Fruit fly (Drosophila melanogaster) whole organism: Measurements from ENCODE around the gene CG14427.

ENCODE experiments used
- CG8478 ChIP-seq: fragments of >200 bp; optimal IDR thresholded peaks from 2 replicates; lab custom pipeline; 2018; ENCODE audit warnings: inconsistent platforms
- Dll ChIP-seq: fragments of >200 bp; optimal IDR thresholded peaks from 2 replicates; lab custom pipeline; 2017
- EcR ChIP-seq, 2 experiments: fragments of >200 bp; optimal IDR thresholded peaks; 2 replicates each; lab custom pipeline; 2017; ENCODE audit warnings: missing biosample characterization in 2 of 2, missing genetic modification characterization in 2 of 2, missing genetic modification reagents in 2 of 2
- pan ChIP-seq: fragments of >200 bp; optimal IDR thresholded peaks from 2 replicates; lab custom pipeline; 2017
- psq ChIP-seq: fragments of >200 bp; optimal IDR thresholded peaks from 2 replicates; lab custom pipeline; 2017
- usp ChIP-seq: fragments of >200 bp; optimal IDR thresholded peaks from 2 replicates; lab custom pipeline; 2017; ENCODE audit warnings: missing biosample characterization, missing genetic modification characterization, mixed read lengths

The CG14427 gene

dm6 chrX:7082407-7082806, 42.0 kb downstream of the CG14427 start:
- no peak for TF ChIP-seq EcR (GFP tag; optimal IDR thresholded peaks at IDR 0.05; lab: Kevin White, UChicago)
- TF ChIP-seq psq: no peak
- TF ChIP-seq CG8478 (lab: Kevin White, UChicago): no peak
- no peak for TF ChIP-seq usp (GFP tag; lab: Kevin White, UChicago)
- no peak for TF ChIP-seq Dll
- no peak for TF ChIP-seq pan

DNA sequence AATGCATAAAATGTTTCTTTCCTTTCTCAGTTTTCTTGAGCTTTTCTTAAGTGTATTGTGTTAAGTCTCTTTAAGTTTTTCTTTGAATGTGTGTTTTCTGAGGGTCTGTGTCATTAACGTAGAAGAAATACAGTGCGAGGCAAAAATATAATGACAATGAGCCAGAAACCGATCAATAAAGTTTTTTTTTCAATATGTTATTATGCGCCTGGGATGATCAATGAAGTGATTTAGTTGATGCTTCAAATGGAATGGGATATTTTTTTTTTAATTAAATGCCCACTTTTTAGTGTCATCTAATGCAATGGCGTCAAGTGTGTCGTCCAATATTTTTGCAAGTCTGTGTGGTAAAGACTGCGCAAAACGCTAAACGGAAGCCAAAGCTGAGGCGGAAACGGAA, 46.1 kb downstream of the CG14427 start:
- TF ChIP-seq CG8478 (lab: Kevin White, UChicago): no peak
